Worm (Caenorhabditis elegans) whole organism, L4/young adult: ENCODE measurements around the gene C30H6.12.

Experiments used
- W03F9.2 ChIP-seq: fragments of 150-350 bp; optimal IDR thresholded peaks from 2 replicates; lab custom pipeline; 2014; ENCODE audit warnings: missing biosample characterization, missing genetic modification characterization
- dao-5 ChIP-seq: sonication (generic microtip); optimal IDR thresholded peaks from 2 replicates; lab custom pipeline; 2016; ENCODE audit warnings: missing genotype, missing genetic modification characterization, moderate library complexity, missing compliant biosample characterization
- him-1 ChIP-seq: sonication (generic microtip); optimal IDR thresholded peaks from 2 replicates; lab custom pipeline; 2016; ENCODE audit warnings: missing genotype, missing genetic modification reagents, missing genetic modification characterization, missing compliant biosample characterization

ce11 chrIV:17376127-17376526 lies 7.0 kb upstream of the C30H6.12 start, which contains the start of gene haf-1:
- TF ChIP-seq W03F9.2 (tag; lab: Kevin White, UChicago): no peak
- no peak for TF ChIP-seq him-1 (tag; lab: Kevin White, UChicago)
- no peak for TF ChIP-seq dao-5
